Worm (Caenorhabditis elegans) whole organism, young adult: ENCODE measurements around the gene set-21.

ENCODE experiments used
- F23B12.7 ChIP-seq: sonication (generic microtip); optimal IDR thresholded peaks from 2 replicates; lab custom pipeline; 2017; ENCODE audit warnings: missing genetic modification characterization, mild to moderate bottlenecking, missing compliant biosample characterization, antibody characterized with exemption, moderate library complexity; ENCODE audit not compliant: insufficient read depth
- F37B4.10 ChIP-seq: fragments of 200-800 bp; sonication (Bioruptor generic); IDR thresholded peaks from 2 replicates; pipeline ENCODE4 v1.3.6; 2022; ENCODE audit warnings: missing genetic modification characterization, missing compliant biosample characterization
- F52B5.7 ChIP-seq: sonication (generic microtip); optimal IDR thresholded peaks from 2 replicates; lab custom pipeline; 2016; ENCODE audit warnings: mild to moderate bottlenecking, missing genetic modification characterization, missing compliant biosample characterization
- K11D2.4 ChIP-seq: fragments of 200-800 bp; sonication (Bioruptor generic); IDR thresholded peaks from 2 replicates; pipeline ENCODE4 v1.3.6; 2022; ENCODE audit warnings: missing genetic modification reagents, missing genetic modification characterization, missing compliant biosample characterization
- T26A5.8 ChIP-seq: sonication (generic microtip); optimal IDR thresholded peaks from 2 replicates; lab custom pipeline; 2016; ENCODE audit warnings: missing genetic modification characterization, missing compliant biosample characterization
- Y53F4B.3 ChIP-seq: fragments of 200-800 bp; sonication (Bioruptor generic); IDR thresholded peaks from 2 replicates; pipeline ENCODE4 v1.3.6; 2022; ENCODE audit warnings: missing genetic modification reagents, missing genetic modification characterization, missing compliant biosample characterization
- Y67H2A.10 ChIP-seq: fragments of 200-800 bp; sonication (Bioruptor generic); conservative IDR thresholded peaks from 2 replicates; pipeline ENCODE4 v1.3.6; 2022; ENCODE audit warnings: missing genetic modification reagents, missing genetic modification characterization, missing compliant biosample characterization
- Y95B8A.8 ChIP-seq: fragments of 200-800 bp; sonication (Bioruptor generic); IDR thresholded peaks from 2 replicates; pipeline ENCODE4 v1.3.6; 2022; ENCODE audit warnings: missing genetic modification reagents, missing genetic modification characterization, missing compliant biosample characterization
- ZK185.1 ChIP-seq: sonication (generic microtip); optimal IDR thresholded peaks from 2 replicates; lab custom pipeline; 2016; ENCODE audit warnings: mild to moderate bottlenecking, missing genetic modification characterization, missing compliant biosample characterization; ENCODE audit not compliant: poor library complexity, severe bottlenecking
- aptf-3 ChIP-seq: fragments of 200-800 bp; sonication (Bioruptor generic); IDR thresholded peaks from 2 replicates; pipeline ENCODE4 v1.3.6; 2022; ENCODE audit warnings: missing genetic modification characterization, missing compliant biosample characterization
- atf-7 ChIP-seq: sonication (generic microtip); optimal IDR thresholded peaks from 2 replicates; lab custom pipeline; 2017; ENCODE audit warnings: mild to moderate bottlenecking, missing genetic modification characterization, missing compliant biosample characterization
- athp-1 ChIP-seq: sonication (generic microtip); optimal IDR thresholded peaks from 2 replicates; lab custom pipeline; 2017; ENCODE audit warnings: mild to moderate bottlenecking, missing genetic modification characterization, missing compliant biosample characterization
- attf-3 ChIP-seq: fragments of 200-800 bp; sonication (Bioruptor generic); conservative IDR thresholded peaks from 2 replicates; pipeline ENCODE4 v1.3.6; 2022; ENCODE audit warnings: missing genetic modification reagents, missing genetic modification characterization, missing compliant biosample characterization
- attf-6 ChIP-seq: fragments of 200-800 bp; sonication (Bioruptor generic); IDR thresholded peaks from 2 replicates; pipeline ENCODE4 v1.3.6; 2022; ENCODE audit warnings: missing genetic modification reagents, missing genetic modification characterization, missing compliant biosample characterization
- cebp-1 ChIP-seq, 2 experiments: fragments of 200-800 bp in 1 of 2; sonication (Bioruptor generic) in 1 of 2; sonication (generic microtip) in 1 of 2; IDR thresholded peaks in 1 of 2; optimal IDR thresholded peaks in 1 of 2; 2 replicates each; pipeline versions ENCODE4 v1.3.6 to Lab custom; 2017 to 2022; ENCODE audit warnings: missing compliant biosample characterization in 2 of 2, missing genetic modification characterization in 2 of 2, mild to moderate bottlenecking in 1 of 2, missing genetic modification reagents in 1 of 2, moderate library complexity in 1 of 2
- ceh-100 ChIP-seq: fragments of 200-800 bp; sonication (Bioruptor generic); IDR thresholded peaks from 2 replicates; pipeline ENCODE4 v1.3.6; 2022; ENCODE audit warnings: missing genetic modification reagents, missing genetic modification characterization, missing compliant biosample characterization
- ceh-27 ChIP-seq: fragments of 200-800 bp; sonication (Bioruptor generic); optimal IDR thresholded peaks from 2 replicates; lab custom pipeline; 2018; ENCODE audit warnings: mild to moderate bottlenecking, missing genetic modification characterization, moderate library complexity, missing compliant biosample characterization
- ceh-40 ChIP-seq: fragments of 200-800 bp; sonication (Bioruptor generic); IDR thresholded peaks from 2 replicates; pipeline ENCODE4 v1.3.6; 2022; ENCODE audit warnings: missing genetic modification characterization, missing compliant biosample characterization
- die-1 ChIP-seq: sonication (generic microtip); optimal IDR thresholded peaks from 2 replicates; lab custom pipeline; 2016; ENCODE audit warnings: missing genotype, mild to moderate bottlenecking, missing genetic modification characterization, missing compliant biosample characterization
- ets-4 ChIP-seq: fragments of 200-800 bp; sonication (Bioruptor generic); optimal IDR thresholded peaks from 2 replicates; lab custom pipeline; 2018; ENCODE audit warnings: mild to moderate bottlenecking, missing genetic modification characterization, missing compliant biosample characterization
- fkh-3 ChIP-seq: sonication (generic microtip); optimal IDR thresholded peaks from 2 replicates; lab custom pipeline; 2016; ENCODE audit warnings: mild to moderate bottlenecking, missing genetic modification characterization, missing compliant biosample characterization
- gei-17 ChIP-seq: fragments of 200-800 bp; sonication (Bioruptor generic); optimal IDR thresholded peaks from 2 replicates; lab custom pipeline; 2018; ENCODE audit warnings: mild to moderate bottlenecking, missing genetic modification characterization, missing compliant biosample characterization
- hlh-12 ChIP-seq: sonication (generic microtip); optimal IDR thresholded peaks from 2 replicates; lab custom pipeline; 2016; ENCODE audit warnings: missing genetic modification characterization, missing compliant biosample characterization
- hmg-1.2 ChIP-seq: fragments of 200-800 bp; sonication (Bioruptor generic); IDR thresholded peaks from 2 replicates; pipeline ENCODE4 v1.3.6; 2022; ENCODE audit warnings: missing genetic modification reagents, missing genetic modification characterization, missing compliant biosample characterization
- hmg-20 ChIP-seq: fragments of 200-800 bp; sonication (Bioruptor generic); IDR thresholded peaks from 2 replicates; pipeline ENCODE4 v1.3.6; 2022; ENCODE audit warnings: missing genetic modification reagents, missing genetic modification characterization, missing compliant biosample characterization
- lin-40 ChIP-seq: sonication (generic microtip); optimal IDR thresholded peaks from 2 replicates; lab custom pipeline; 2016; ENCODE audit warnings: missing genetic modification characterization, mild to moderate bottlenecking, missing compliant biosample characterization, missing genotype, missing genetic modification reagents
- madf-6 ChIP-seq: fragments of 200-800 bp; sonication (Bioruptor generic); IDR thresholded peaks from 2 replicates; pipeline ENCODE4 v1.3.6; 2022; ENCODE audit warnings: missing genetic modification reagents, missing genetic modification characterization, missing compliant biosample characterization
- mel-28 ChIP-seq: sonication (generic microtip); optimal IDR thresholded peaks from 2 replicates; lab custom pipeline; 2016; ENCODE audit warnings: borderline replicate concordance, mild to moderate bottlenecking, missing genetic modification characterization, missing compliant biosample characterization
- mxl-1 ChIP-seq: sonication (generic microtip); optimal IDR thresholded peaks from 2 replicates; lab custom pipeline; 2016; ENCODE audit warnings: missing genetic modification characterization, missing compliant biosample characterization
- nfyb-1 ChIP-seq: fragments of 200-800 bp; sonication (Bioruptor generic); IDR thresholded peaks from 2 replicates; pipeline ENCODE4 v1.3.6; 2022; ENCODE audit warnings: missing genetic modification reagents, missing genetic modification characterization, missing compliant biosample characterization
- nhr-27 ChIP-seq: fragments of 200-800 bp; sonication (Bioruptor generic); optimal IDR thresholded peaks from 2 replicates; lab custom pipeline; 2018; ENCODE audit warnings: mild to moderate bottlenecking, missing genetic modification characterization, moderate library complexity, missing compliant biosample characterization
- nhr-90 ChIP-seq: sonication (generic microtip); optimal IDR thresholded peaks from 2 replicates; lab custom pipeline; 2016; ENCODE audit warnings: missing genotype, mild to moderate bottlenecking, missing genetic modification characterization, missing compliant biosample characterization
- rcor-1 ChIP-seq: fragments of 200-800 bp; sonication (Bioruptor generic); IDR thresholded peaks from 2 replicates; pipeline ENCODE4 v1.3.6; 2022; ENCODE audit warnings: missing genetic modification reagents, missing genetic modification characterization, missing compliant biosample characterization
- rec-8 ChIP-seq, 2 experiments: sonication (generic microtip); optimal IDR thresholded peaks; 2 replicates each; lab custom pipeline; 2016; ENCODE audit warnings: mild to moderate bottlenecking in 2 of 2, missing genetic modification characterization in 2 of 2, missing genetic modification reagents in 2 of 2, missing genotype in 2 of 2, missing biosample characterization in 1 of 2, missing compliant biosample characterization in 1 of 2, moderate library complexity in 1 of 2
- repo-1 ChIP-seq: sonication (generic microtip); optimal IDR thresholded peaks from 2 replicates; lab custom pipeline; 2017; ENCODE audit warnings: mild to moderate bottlenecking, missing genetic modification characterization, missing compliant biosample characterization
- sdz-38 ChIP-seq: sonication (generic microtip); optimal IDR thresholded peaks from 2 replicates; lab custom pipeline; 2016; ENCODE audit warnings: missing genotype, missing genetic modification characterization, missing compliant biosample characterization
- sea-2 ChIP-seq: fragments of 200-800 bp; sonication (Bioruptor generic); IDR thresholded peaks from 2 replicates; pipeline ENCODE4 v1.3.6; 2022; ENCODE audit warnings: missing genetic modification characterization, missing compliant biosample characterization
- snpc-1.3 ChIP-seq: sonication (generic microtip); optimal IDR thresholded peaks from 2 replicates; lab custom pipeline; 2017; ENCODE audit warnings: missing genetic modification characterization, mild to moderate bottlenecking, missing compliant biosample characterization, antibody characterized with exemption, moderate library complexity, missing genotype, missing genetic modification reagents; ENCODE audit not compliant: insufficient read depth
- snpc-3.4 ChIP-seq: sonication (generic microtip); optimal IDR thresholded peaks from 2 replicates; lab custom pipeline; 2017; ENCODE audit warnings: missing genetic modification characterization, mild to moderate bottlenecking, missing compliant biosample characterization, antibody characterized with exemption, moderate library complexity, missing genotype, missing genetic modification reagents
- xnd-1 ChIP-seq: sonication (generic microtip); optimal IDR thresholded peaks from 2 replicates; lab custom pipeline; 2016; ENCODE audit warnings: missing genotype, missing genetic modification reagents, missing genetic modification characterization, missing compliant biosample characterization
- zfh-2 ChIP-seq: fragments of 200-800 bp; sonication (Bioruptor generic); conservative IDR thresholded peaks from 2 replicates; pipeline ENCODE4 v1.3.6; 2022; ENCODE audit warnings: missing genetic modification reagents, missing genetic modification characterization, missing compliant biosample characterization
- zim-3 ChIP-seq: sonication (generic microtip); optimal IDR thresholded peaks from 2 replicates; lab custom pipeline; 2017; ENCODE audit warnings: mild to moderate bottlenecking, missing genetic modification characterization, moderate library complexity, missing compliant biosample characterization
- ztf-18 ChIP-seq: sonication (generic microtip); optimal IDR thresholded peaks from 2 replicates; lab custom pipeline; 2016; ENCODE audit warnings: missing genotype, mild to moderate bottlenecking, missing genetic modification characterization, missing compliant biosample characterization
- ztf-22 ChIP-seq: fragments of 200-800 bp; sonication (Bioruptor generic); optimal IDR thresholded peaks from 2 replicates; lab custom pipeline; 2018; ENCODE audit warnings: mild to moderate bottlenecking, missing genetic modification characterization, moderate library complexity, missing compliant biosample characterization
- ztf-25 ChIP-seq: fragments of 200-800 bp; sonication (Bioruptor generic); IDR thresholded peaks from 2 replicates; pipeline ENCODE4 v1.3.6; 2022; ENCODE audit warnings: missing genetic modification reagents, missing genetic modification characterization, missing compliant biosample characterization
- ztf-26 ChIP-seq: sonication (generic microtip); optimal IDR thresholded peaks from 2 replicates; lab custom pipeline; 2017; ENCODE audit warnings: missing genetic modification characterization, missing compliant biosample characterization
- ztf-6 ChIP-seq: fragments of 200-800 bp; sonication (Bioruptor generic); IDR thresholded peaks from 2 replicates; pipeline ENCODE4 v1.3.6; 2022; ENCODE audit warnings: missing genetic modification reagents, missing genetic modification characterization, missing compliant biosample characterization

Gene set-21

ce11 chrIV:4390438-4390894 lies at the start of gene set-21, which contains the start of gene rpl-7A (continued):
- peak; percentile 99 for TF ChIP-seq hmg-1.2 (GFP tag; lab: Robert Waterston, UW)
- no peak for TF ChIP-seq hlh-12
- TF ChIP-seq snpc-3.4 (tag; lab: Kevin White, UChicago) = peak; percentile 77
- TF ChIP-seq xnd-1 (tag; lab: Kevin White, UChicago) = peak; percentile 67
- TF ChIP-seq rec-8 (tag; optimal IDR thresholded peaks at IDR 0.05; lab: Kevin White, UChicago) = no peak
- no peak; the same call in 1 of the 2 replicates for TF ChIP-seq ceh-40 (GFP tag; lab: Robert Waterston, UW)
- TF ChIP-seq rcor-1 (GFP tag; lab: Robert Waterston, UW) = peak; percentile 98
- TF ChIP-seq ceh-100 (GFP tag; lab: Robert Waterston, UW) = peak; percentile 92
- peak; percentile 59; the same call in 1 of the 2 replicates for TF ChIP-seq Y53F4B.3
- peak; percentile 98 for TF ChIP-seq Y95B8A.8 (GFP tag; lab: Robert Waterston, UW)
- TF ChIP-seq F23B12.7 = peak; percentile 79
- TF ChIP-seq atf-7 (tag; lab: Kevin White, UChicago) = peak; percentile 85
- TF ChIP-seq repo-1 (tag; lab: Kevin White, UChicago) = peak; percentile 80
- TF ChIP-seq nhr-90 (tag; lab: Kevin White, UChicago) = peak; percentile 36
- TF ChIP-seq K11D2.4 (GFP tag; lab: Robert Waterston, UW) = peak; percentile 97
- peak; percentile 81 for TF ChIP-seq athp-1 (tag; lab: Kevin White, UChicago)
- TF ChIP-seq nfyb-1 (GFP tag; lab: Robert Waterston, UW) = peak; percentile 98
- TF ChIP-seq ets-4 = peak; percentile 55
- peak; percentile 55; the same call in 1 of the 2 replicates for TF ChIP-seq zfh-2 (GFP tag; lab: Robert Waterston, UW)
- TF ChIP-seq sea-2 (GFP tag; lab: Robert Waterston, UW) = peak; percentile 89
- TF ChIP-seq T26A5.8 (tag; lab: Kevin White, UChicago) = no peak
- peak; percentile 86 for TF ChIP-seq cebp-1 (GFP tag; IDR thresholded peaks at IDR 0.05; lab: Robert Waterston, UW)
- peak; percentile 93 for TF ChIP-seq cebp-1 (tag; optimal IDR thresholded peaks at IDR 0.05; lab: Kevin White, UChicago)
- TF ChIP-seq ZK185.1 (tag; lab: Kevin White, UChicago) = peak; percentile 90
- peak; percentile 91; the same call in 1 of the 2 replicates for TF ChIP-seq F37B4.10 (GFP tag; lab: Robert Waterston, UW)
- TF ChIP-seq ztf-26 (tag; lab: Kevin White, UChicago) = peak; percentile 85
- peak; percentile 94 for TF ChIP-seq lin-40 (tag; lab: Kevin White, UChicago)
- TF ChIP-seq aptf-3 (GFP tag; lab: Robert Waterston, UW) = no peak
- 0 out of 2 replicates have a peak, but pooled peaks have one; percentile 19 for TF ChIP-seq ztf-25 (GFP tag; lab: Robert Waterston, UW)
- peak; percentile 96 for TF ChIP-seq ceh-27 (GFP tag; lab: Kevin White, UChicago)
- TF ChIP-seq ztf-22 (GFP tag; lab: Kevin White, UChicago) = peak; percentile 47
- no peak for TF ChIP-seq mxl-1 (tag; lab: Kevin White, UChicago)
- peak; percentile 68 for TF ChIP-seq gei-17 (GFP tag; lab: Kevin White, UChicago)
- no peak for TF ChIP-seq sdz-38 (tag; lab: Kevin White, UChicago)
- no peak for TF ChIP-seq die-1 (tag; lab: Kevin White, UChicago)
- TF ChIP-seq zim-3 (tag; lab: Kevin White, UChicago) = no peak
- TF ChIP-seq madf-6 = peak; percentile 95
- peak; percentile 89 for TF ChIP-seq ztf-6
- TF ChIP-seq nhr-27 (tag; lab: Kevin White, UChicago) = no peak
- TF ChIP-seq F52B5.7 (tag; lab: Kevin White, UChicago) = peak; percentile 25
- TF ChIP-seq Y67H2A.10 (GFP tag; lab: Robert Waterston, UW) = peak; percentile 87
- no peak for TF ChIP-seq fkh-3 (tag; lab: Kevin White, UChicago)
- peak; percentile 90 for TF ChIP-seq hmg-20 (GFP tag; lab: Robert Waterston, UW)
- peak; percentile 59 for TF ChIP-seq snpc-1.3 (tag; lab: Kevin White, UChicago)
- TF ChIP-seq attf-6 (GFP tag; lab: Robert Waterston, UW) = peak; percentile 78
- TF ChIP-seq ztf-18 = peak; percentile 87
- TF ChIP-seq attf-3 (GFP tag; lab: Robert Waterston, UW) = peak; percentile 87
- TF ChIP-seq mel-28 = peak; percentile 24
